Worm (Caenorhabditis elegans): ENCODE results near the gene T05B4.9.

DNA sequence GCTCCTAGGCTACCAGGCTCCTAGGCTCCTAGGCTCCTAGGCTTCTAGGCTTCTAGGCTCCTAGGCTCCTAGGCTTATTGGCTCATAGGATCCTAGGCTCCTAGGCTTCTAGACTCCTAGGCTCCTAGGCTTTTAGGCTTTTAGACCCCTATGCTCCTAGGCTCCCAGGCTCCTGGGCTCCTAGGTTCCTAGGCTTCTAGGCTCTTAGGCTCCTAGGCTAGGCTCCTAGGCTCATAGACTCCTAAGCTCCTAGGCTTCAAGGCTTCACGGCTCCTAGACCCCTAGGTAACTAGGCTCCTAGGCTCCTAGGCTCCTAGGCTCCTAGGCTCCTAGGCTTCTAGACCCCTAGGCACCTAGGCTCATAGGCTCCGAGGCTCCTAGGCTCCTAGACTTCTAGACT, 33.2 kb upstream of the T05B4.9 start:
- TF ChIP-seq him-1 (tag; optimal IDR thresholded peaks at IDR 0.05) (no peak), W03F9.2 (tag; optimal IDR thresholded peaks at IDR 0.05) (no peak)
